Fruit fly (Drosophila melanogaster) whole organism, wandering third instar larva: ENCODE data around the gene CG8420.
A peak's percentile ranks its signal among the peaks of the same experiment; 100 is the strongest.

Experiments used
- CG9705 ChIP-seq: fragments of 200-800 bp; sonication (Bioruptor generic); optimal IDR thresholded peaks from 2 replicates; lab custom pipeline; 2018; ENCODE audit warnings: missing biosample characterization, mild to moderate bottlenecking, missing genetic modification characterization
- Dfd ChIP-seq: fragments of >200 bp; optimal IDR thresholded peaks from 2 replicates; lab custom pipeline; 2017; ENCODE audit warnings: missing biosample characterization, missing genetic modification characterization
- Dif ChIP-seq: fragments of 200-275, 200-300 bp; sonication (Bioruptor generic); optimal IDR thresholded peaks from 2 replicates; lab custom pipeline; 2018; ENCODE audit warnings: missing biosample characterization, missing genetic modification characterization; ENCODE audit not compliant: partially characterized antibody
- GATAd ChIP-seq: sonication (Bioruptor generic); optimal IDR thresholded peaks from 2 replicates; lab custom pipeline; 2016; ENCODE audit warnings: missing biosample characterization, missing genetic modification characterization
- HLH106 ChIP-seq: fragments of 200-800 bp; optimal IDR thresholded peaks from 3 replicates; lab custom pipeline; 2019; ENCODE audit warnings: missing biosample characterization, mild to moderate bottlenecking, missing genetic modification characterization, moderate library complexity
- Hr78 ChIP-seq: fragments of >200 bp; optimal IDR thresholded peaks from 2 replicates; lab custom pipeline; 2017; ENCODE audit warnings: missing biosample characterization, missing genetic modification characterization
- Hr83 ChIP-seq: fragments of 200-300 bp; sonication (Bioruptor generic); optimal IDR thresholded peaks from 2 replicates; lab custom pipeline; 2016; ENCODE audit warnings: missing biosample characterization, mild to moderate bottlenecking, missing genetic modification characterization, moderate library complexity; ENCODE audit not compliant: poor library complexity, severe bottlenecking
- Mio ChIP-seq: sonication (Bioruptor generic); optimal IDR thresholded peaks from 2 replicates; lab custom pipeline; 2016; ENCODE audit warnings: missing biosample characterization, missing genetic modification characterization
- Myc ChIP-seq: fragments of >200 bp; optimal IDR thresholded peaks from 2 replicates; lab custom pipeline; 2017
- N ChIP-seq: fragments of >200 bp; optimal IDR thresholded peaks from 2 replicates; lab custom pipeline; 2018; ENCODE audit warnings: missing biosample characterization, missing external identifiers, missing genetic modification characterization
- OdsH ChIP-seq: fragments of 200-800 bp; sonication (Bioruptor generic); optimal IDR thresholded peaks from 2 replicates; lab custom pipeline; 2016; ENCODE audit warnings: missing biosample characterization, mild to moderate bottlenecking, missing genetic modification characterization
- Rel ChIP-seq, 2 experiments: fragments of 200-800 bp; sonication (Bioruptor generic) in 1 of 2; optimal IDR thresholded peaks; 2 replicates in 1 of 2; 3 replicates in 1 of 2; lab custom pipeline; 2016 to 2019; ENCODE audit warnings: mild to moderate bottlenecking in 2 of 2, missing biosample characterization in 2 of 2, missing genetic modification characterization in 2 of 2, moderate library complexity in 1 of 2
- Vsx2 ChIP-seq: fragments of 200-300, 225-300 bp; sonication (Bioruptor generic); optimal IDR thresholded peaks from 2 replicates; lab custom pipeline; 2018; ENCODE audit warnings: missing biosample characterization, missing genetic modification characterization; ENCODE audit not compliant: partially characterized antibody
- br ChIP-seq: fragments of 200-800 bp; sonication (Bioruptor generic); optimal IDR thresholded peaks from 2 replicates; lab custom pipeline; 2016; ENCODE audit warnings: missing biosample characterization, missing genetic modification characterization
- dmrt93B ChIP-seq: fragments of 200-800 bp; sonication (Bioruptor generic); optimal IDR thresholded peaks from 2 replicates; lab custom pipeline; 2018; ENCODE audit warnings: missing biosample characterization, mild to moderate bottlenecking, missing genetic modification characterization
- dsf ChIP-seq: sonication (Bioruptor generic); optimal IDR thresholded peaks from 2 replicates; lab custom pipeline; 2016; ENCODE audit warnings: missing biosample characterization, missing genetic modification characterization, borderline replicate concordance
- foxo ChIP-seq, 2 experiments: fragments of 200-800 bp; sonication (Bioruptor generic); optimal IDR thresholded peaks; 2 replicates in 1 of 2; 3 replicates in 1 of 2; lab custom pipeline; 2016 to 2017; ENCODE audit warnings: missing biosample characterization in 2 of 2, missing genetic modification characterization in 2 of 2
- pan ChIP-seq: fragments of >200 bp; optimal IDR thresholded peaks from 2 replicates; lab custom pipeline; 2017
- rgr ChIP-seq: fragments of 200-800 bp; sonication (Bioruptor generic); optimal IDR thresholded peaks from 3 replicates; lab custom pipeline; 2016; ENCODE audit warnings: missing biosample characterization, mild to moderate bottlenecking, missing genetic modification characterization
- sv ChIP-seq: fragments of 200-800 bp; sonication (Bioruptor generic); optimal IDR thresholded peaks from 3 replicates; lab custom pipeline; 2016; ENCODE audit warnings: missing biosample characterization, missing genetic modification characterization
- tai ChIP-seq: sonication (Bioruptor generic); optimal IDR thresholded peaks from 2 replicates; lab custom pipeline; 2016; ENCODE audit warnings: missing biosample characterization, missing genetic modification characterization
- woc ChIP-seq: sonication (Bioruptor generic); optimal IDR thresholded peaks from 2 replicates; lab custom pipeline; 2016; ENCODE audit warnings: missing biosample characterization, mild to moderate bottlenecking, missing genetic modification characterization

Gene CG8420

dm6 chr3R:9260421-9260973 lies 14.0 kb downstream of the CG8420 start, which contains the start of gene ATP6AP2 (continued):
- TF ChIP-seq CG9705 (GFP tag; lab: Kevin White, UChicago) (peak; percentile 20), Vsx2 (GFP tag; lab: Kevin White, UChicago) (no peak)
- TF ChIP-seq, all 38 proteins: peak for 11

DNA sequence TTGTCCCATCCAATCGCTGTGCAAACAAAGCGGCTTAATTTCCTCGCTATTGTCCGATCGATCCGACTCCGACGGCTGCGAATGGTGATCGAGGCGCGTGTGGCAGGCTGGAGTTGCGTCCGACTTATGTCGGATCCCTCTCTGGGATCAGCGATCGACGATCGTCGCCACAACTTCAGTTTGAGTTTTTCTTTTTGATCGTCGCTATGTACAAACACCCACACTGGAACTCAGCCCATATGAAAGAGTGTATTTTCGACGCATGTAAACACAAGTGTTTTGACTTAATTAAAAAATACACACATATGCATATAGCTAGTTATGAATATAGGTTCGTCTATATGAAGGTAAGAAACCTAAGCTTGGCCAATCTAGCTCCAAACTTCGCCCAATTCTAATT lies 17.6 kb downstream of the CG8420 start, which contains the start of gene sage:
Gene sage (minus strand): TSS at position 101 of the 400 bp plus-strand sequence.
- no peak for TF ChIP-seq dmrt93B (GFP tag; lab: Kevin White, UChicago)
- TF ChIP-seq tai = no peak
- no peak for TF ChIP-seq br (GFP tag; lab: Kevin White, UChicago)
- TF ChIP-seq woc (GFP tag; lab: Kevin White, UChicago) = no peak
- TF ChIP-seq Myc (lab: Kevin White, UChicago) = no peak

- TF ChIP-seq foxo (GFP tag; optimal IDR thresholded peaks at IDR 0.05; lab: Kevin White, UChicago) (no peak), Hr83 (GFP tag; lab: Kevin White, UChicago) (peak; percentile 43), Dif (GFP tag; lab: Kevin White, UChicago) (peak; percentile 3)
Measured at dm6 chr3R:9266765-9267164, 20.3 kb downstream of the CG8420 start, which contains the start of the genes TrpRS and Vps16A. TSS of gene TrpRS (minus strand) at chr3R:9266904. TSS of gene Vps16A (plus strand) at chr3R:9267019.

DNA sequence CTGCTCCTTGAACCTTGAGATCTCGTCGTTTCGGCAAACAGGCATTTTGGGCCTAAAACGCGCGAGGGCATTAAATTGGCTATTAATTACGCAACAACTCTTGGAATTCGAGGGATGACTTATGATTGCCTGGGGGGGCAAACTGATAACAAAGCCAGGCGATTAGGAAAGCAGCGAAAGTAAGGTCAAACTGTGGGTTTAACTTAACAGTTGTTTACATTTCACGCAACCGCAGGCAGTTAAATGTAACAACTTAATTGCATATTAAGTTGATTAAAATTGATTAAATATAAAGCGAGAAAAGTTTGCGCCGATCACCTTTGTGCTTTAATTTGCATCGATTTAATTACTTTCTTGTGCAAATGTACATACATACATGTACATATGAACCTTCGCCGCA lies 41.3 kb downstream of the CG8420 start:
- TF ChIP-seq GATAd (GFP tag; lab: Kevin White, UChicago) (no peak), N (no peak), Hr78 (no peak), br (GFP tag; lab: Kevin White, UChicago) (no peak), Vsx2 (GFP tag; lab: Kevin White, UChicago) (no peak), pan (lab: Kevin White, UChicago) (no peak), dsf (GFP tag; lab: Kevin White, UChicago) (no peak), Rel (GFP tag; optimal IDR thresholded peaks at IDR 0.05; lab: Kevin White, UChicago) (no peak), Rel (tag; optimal IDR thresholded peaks at IDR 0.05; lab: Kevin White, UChicago) (no peak), CG9705 (GFP tag; lab: Kevin White, UChicago) (no peak), rgr (no peak), sv (GFP tag; lab: Kevin White, UChicago) (no peak), foxo (GFP tag; optimal IDR thresholded peaks at IDR 0.05; lab: Kevin White, UChicago) (no peak), OdsH (GFP tag; lab: Kevin White, UChicago) (no peak), Mio (GFP tag; lab: Kevin White, UChicago) (no peak), Dfd (GFP tag; lab: Kevin White, UChicago) (no peak), HLH106 (tag; lab: Kevin White, UChicago) (no peak), Myc (lab: Kevin White, UChicago) (no peak)

- TF ChIP-seq sv (GFP tag; lab: Kevin White, UChicago) (no peak), Dfd (GFP tag; lab: Kevin White, UChicago) (peak; percentile 86)
- TF ChIP-seq, all 38 proteins: peak for 1
Measured at dm6 chr3R:9297163-9297562, 50.7 kb downstream of the CG8420 start.
